Worm (Caenorhabditis elegans) whole organism, L4 larva: Measurements from ENCODE around the gene ndub-6.

Experiments
- ZK546.5 ChIP-seq, 2 experiments: sonication (generic microtip); optimal IDR thresholded peaks; 2 replicates each; lab custom pipeline; 2017; ENCODE audit warnings: missing biosample characterization in 2 of 2, missing genetic modification characterization in 2 of 2
- arid-1 ChIP-seq: fragments of 200-800 bp; sonication (Bioruptor generic); conservative IDR thresholded peaks from 2 replicates; pipeline ENCODE4 v1.3.6; 2022; ENCODE audit warnings: missing genetic modification reagents, missing genetic modification characterization, missing compliant biosample characterization
- ceh-82 ChIP-seq: sonication (generic microtip); optimal IDR thresholded peaks from 2 replicates; lab custom pipeline; 2017; ENCODE audit warnings: missing biosample characterization, missing genetic modification characterization
- daf-8 ChIP-seq: fragments of 200-800 bp; sonication (Bioruptor generic); IDR thresholded peaks from 2 replicates; pipeline ENCODE4 v1.3.6; 2022; ENCODE audit warnings: missing genetic modification characterization, missing compliant biosample characterization
- duxl-1 ChIP-seq: sonication (generic microtip); optimal IDR thresholded peaks from 2 replicates; lab custom pipeline; 2016; ENCODE audit warnings: mild to moderate bottlenecking, missing genetic modification characterization, moderate library complexity, missing compliant biosample characterization; ENCODE audit not compliant: poor library complexity
- mdt-29 ChIP-seq: fragments of 200-800 bp; sonication (Bioruptor generic); IDR thresholded peaks from 2 replicates; pipeline ENCODE4 v1.3.6; 2022; ENCODE audit warnings: missing genetic modification reagents, missing genetic modification characterization, missing compliant biosample characterization
- nhr-237 ChIP-seq: sonication (generic microtip); optimal IDR thresholded peaks from 2 replicates; lab custom pipeline; 2017; ENCODE audit warnings: missing biosample characterization, missing genetic modification characterization
- skn-1 ChIP-seq: fragments of 150-350 bp; optimal IDR thresholded peaks from 2 replicates; lab custom pipeline; 2014; ENCODE audit warnings: missing biosample characterization, missing genetic modification characterization
- snpc-4 ChIP-seq: fragments of 150-350 bp; optimal IDR thresholded peaks from 2 replicates; lab custom pipeline; 2014; ENCODE audit warnings: missing biosample characterization, missing genetic modification characterization
- ztf-11 ChIP-seq: fragments of 150-350 bp; optimal IDR thresholded peaks from 2 replicates; lab custom pipeline; 2014; ENCODE audit warnings: missing biosample characterization, missing genetic modification characterization

- TF ChIP-seq daf-8 (GFP tag; lab: Robert Waterston, UW): no peak
- no peak for TF ChIP-seq snpc-4 (tag; lab: Kevin White, UChicago)
- no peak for TF ChIP-seq arid-1 (GFP tag; lab: Robert Waterston, UW)
- no peak for TF ChIP-seq ceh-82
- TF ChIP-seq skn-1: no peak
- TF ChIP-seq ztf-11 (tag; lab: Kevin White, UChicago): no peak
- TF ChIP-seq duxl-1 (tag; lab: Kevin White, UChicago): no peak
- TF ChIP-seq ZK546.5 (tag; optimal IDR thresholded peaks at IDR 0.05; lab: Kevin White, UChicago): no peak
- no peak for TF ChIP-seq mdt-29 (GFP tag; lab: Robert Waterston, UW)
- TF ChIP-seq nhr-237 (tag; lab: Kevin White, UChicago): no peak
Observed at ce11 chrIV:11623060-11623459, 29.1 kb upstream of the ndub-6 start, which contains the start of gene lys-4.
